Fruit fly (Drosophila melanogaster) whole organism, embryonic: Measurements from ENCODE around the gene Atg8b.
A peak's percentile ranks its signal among the peaks of the same experiment; 100 is the strongest.

Experiments
- Blimp-1 ChIP-seq: fragments of 200-800 bp; sonication (Bioruptor generic); optimal IDR thresholded peaks from 3 replicates; lab custom pipeline; 2018; ENCODE audit warnings: missing biosample characterization, missing genetic modification characterization, mild to moderate bottlenecking, moderate library complexity, missing genetic modification reagents
- CG10321 ChIP-seq: fragments of 200-800 bp; sonication (Bioruptor generic); IDR thresholded peaks from 2 replicates; pipeline ENCODE4 v1.3.6; 2022; ENCODE audit warnings: missing biosample characterization, missing genetic modification characterization
- CG10431 ChIP-seq: fragments of 200-800 bp; sonication (Bioruptor generic); optimal IDR thresholded peaks from 3 replicates; lab custom pipeline; 2018; ENCODE audit warnings: missing biosample characterization, mild to moderate bottlenecking, missing genetic modification characterization
- CG10979 ChIP-seq: fragments of 200-800 bp; sonication (Bioruptor generic); optimal IDR thresholded peaks from 2 replicates; lab custom pipeline; 2018; ENCODE audit warnings: missing biosample characterization, mild to moderate bottlenecking, missing genetic modification characterization, moderate library complexity
- CG12659 ChIP-seq: fragments of 200-800 bp; sonication (Bioruptor generic); optimal IDR thresholded peaks from 3 replicates; lab custom pipeline; 2017; ENCODE audit warnings: mild to moderate bottlenecking, missing biosample characterization, missing genetic modification reagents, missing genetic modification characterization
- CG14710 ChIP-seq: fragments of 200-800 bp; sonication (Bioruptor generic); optimal IDR thresholded peaks from 3 replicates; lab custom pipeline; 2019; ENCODE audit warnings: missing biosample characterization, mild to moderate bottlenecking, missing genetic modification characterization, moderate library complexity
- CG1647 ChIP-seq: fragments of 200-800 bp; sonication (Bioruptor generic); optimal IDR thresholded peaks from 3 replicates; lab custom pipeline; 2016; ENCODE audit warnings: missing biosample characterization, missing genetic modification characterization
- CG2116 ChIP-seq: fragments of 200-800 bp; sonication (Bioruptor generic); optimal IDR thresholded peaks from 3 replicates; lab custom pipeline; 2018; ENCODE audit warnings: missing biosample characterization, mild to moderate bottlenecking, missing genetic modification characterization
- CG2678 ChIP-seq: fragments of 200-800 bp; sonication (Bioruptor generic); optimal IDR thresholded peaks from 3 replicates; lab custom pipeline; 2019; ENCODE audit warnings: missing biosample characterization, mild to moderate bottlenecking, missing genetic modification characterization, moderate library complexity
- CG32767 ChIP-seq: fragments of 200-800 bp; sonication (Bioruptor generic); IDR thresholded peaks from 2 replicates; pipeline ENCODE4 v1.3.6; 2022; ENCODE audit warnings: missing biosample characterization, missing genetic modification characterization
- CG8281 ChIP-seq: fragments of 200-800 bp; sonication (Bioruptor generic); optimal IDR thresholded peaks from 2 replicates; lab custom pipeline; 2018; ENCODE audit warnings: missing biosample characterization, mild to moderate bottlenecking, missing genetic modification characterization, moderate library complexity
- CG8478 ChIP-seq: fragments of >200 bp; optimal IDR thresholded peaks from 2 replicates; lab custom pipeline; 2018
- CG8924 ChIP-seq: fragments of 200-800 bp; optimal IDR thresholded peaks from 3 replicates; lab custom pipeline; 2019; ENCODE audit warnings: missing biosample characterization, mild to moderate bottlenecking, missing genetic modification characterization, moderate library complexity
- CG9876 ChIP-seq: fragments of 200-800 bp; sonication (Bioruptor generic); optimal IDR thresholded peaks from 2 replicates; lab custom pipeline; 2016; ENCODE audit warnings: missing biosample characterization, missing genetic modification characterization
- Camta ChIP-seq: fragments of 200-800 bp; sonication (Bioruptor generic); optimal IDR thresholded peaks from 2 replicates; lab custom pipeline; 2016; ENCODE audit warnings: missing biosample characterization, missing genetic modification characterization
- Dp ChIP-seq: fragments of 200-800 bp; sonication (Bioruptor generic); optimal IDR thresholded peaks from 2 replicates; lab custom pipeline; 2018; ENCODE audit warnings: missing biosample characterization, mild to moderate bottlenecking, missing genetic modification characterization, moderate library complexity
- Ets65A ChIP-seq: fragments of 200-800 bp; sonication (Bioruptor generic); peaks from one replicate; lab custom pipeline; 2016; ENCODE audit warnings: missing biosample characterization, missing genetic modification characterization
- Gug ChIP-seq: fragments of 200-800 bp; sonication (Bioruptor generic); IDR thresholded peaks from 4 replicates; pipeline ENCODE4 v1.3.6; 2022; ENCODE audit warnings: missing biosample characterization, missing genetic modification characterization
- H15 ChIP-seq: fragments of 200-800 bp; sonication (Bioruptor generic); IDR thresholded peaks from 3 replicates; pipeline ENCODE4 v1.3.6; 2022; ENCODE audit warnings: missing biosample characterization, missing genetic modification characterization
- HLH4C ChIP-seq: fragments of 200-800 bp; sonication (Bioruptor generic); IDR thresholded peaks from 3 replicates; pipeline ENCODE4 v1.3.6; 2022; ENCODE audit warnings: missing biosample characterization, missing genetic modification characterization; ENCODE audit not compliant: partially characterized antibody
- Hmx ChIP-seq: fragments of 200-800 bp; sonication (Bioruptor generic); optimal IDR thresholded peaks from 2 replicates; lab custom pipeline; 2016; ENCODE audit warnings: missing biosample characterization, missing genetic modification characterization
- Hsf ChIP-seq: fragments of 200-800 bp; sonication (Bioruptor generic); optimal IDR thresholded peaks from 3 replicates; lab custom pipeline; 2016; ENCODE audit warnings: missing biosample characterization, missing genetic modification characterization
- MESR4 ChIP-seq: fragments of 200-800 bp; sonication (Bioruptor generic); optimal IDR thresholded peaks from 2 replicates; lab custom pipeline; 2018; ENCODE audit warnings: missing biosample characterization, mild to moderate bottlenecking, missing genetic modification characterization, moderate library complexity
- Myb ChIP-seq: fragments of 200-800 bp; sonication (Bioruptor generic); optimal IDR thresholded peaks from 2 replicates; lab custom pipeline; 2016; ENCODE audit warnings: missing biosample characterization, missing genetic modification characterization
- Nf-YA ChIP-seq: fragments of 200-800 bp; sonication (Bioruptor generic); IDR thresholded peaks from 2 replicates; pipeline ENCODE4 v1.3.6; 2022; ENCODE audit warnings: missing biosample characterization, missing genetic modification characterization
- Rfx ChIP-seq: fragments of 200-800 bp; sonication (Bioruptor generic); IDR thresholded peaks from 2 replicates; pipeline ENCODE4 v1.3.6; 2022; ENCODE audit warnings: missing biosample characterization, missing genetic modification characterization
- TFAM ChIP-seq: fragments of 200-800 bp; sonication (Bioruptor generic); optimal IDR thresholded peaks from 2 replicates; lab custom pipeline; 2017; ENCODE audit warnings: missing biosample characterization, missing genetic modification characterization, inconsistent platforms
- Tbp ChIP-seq: fragments of >200 bp; optimal IDR thresholded peaks from 2 replicates; lab custom pipeline; 2018; ENCODE audit warnings: missing biosample characterization, missing genetic modification characterization
- Xbp1 ChIP-seq: fragments of 200-800 bp; sonication (Bioruptor generic); optimal IDR thresholded peaks from 3 replicates; lab custom pipeline; 2016; ENCODE audit warnings: missing biosample characterization, mild to moderate bottlenecking, missing genetic modification characterization
- abd-A ChIP-seq: fragments of 200-800 bp; sonication (Bioruptor generic); optimal IDR thresholded peaks from 3 replicates; lab custom pipeline; 2019; ENCODE audit warnings: missing biosample characterization, mild to moderate bottlenecking, missing genetic modification characterization, moderate library complexity
- aop ChIP-seq: fragments of 200-800 bp; sonication (Bioruptor generic); IDR thresholded peaks from 2 replicates; pipeline ENCODE4 v1.3.6; 2022; ENCODE audit warnings: missing biosample characterization, missing genetic modification characterization
- bowl ChIP-seq: fragments of 200-800 bp; sonication (Bioruptor generic); IDR thresholded peaks from 2 replicates; pipeline ENCODE4 v1.3.6; 2022; ENCODE audit warnings: missing biosample characterization, missing genetic modification characterization
- bsh ChIP-seq, 2 experiments: fragments of 200-800 bp; sonication (Bioruptor generic); optimal IDR thresholded peaks; 2 replicates each; lab custom pipeline; 2017 to 2018; ENCODE audit warnings: mild to moderate bottlenecking in 2 of 2, missing biosample characterization in 2 of 2, missing genetic modification characterization in 2 of 2, moderate library complexity in 1 of 2
- en ChIP-seq: fragments of 200-800 bp; sonication (Bioruptor generic); optimal IDR thresholded peaks from 2 replicates; lab custom pipeline; 2016; ENCODE audit warnings: missing biosample characterization, missing genetic modification characterization
- fd102C ChIP-seq: fragments of 200-800 bp; sonication (Bioruptor generic); optimal IDR thresholded peaks from 2 replicates; lab custom pipeline; 2018; ENCODE audit warnings: missing biosample characterization, mild to moderate bottlenecking, missing genetic modification characterization, moderate library complexity
- fd3F ChIP-seq: fragments of 200-800 bp; sonication (Bioruptor generic); optimal IDR thresholded peaks from 2 replicates; lab custom pipeline; 2018; ENCODE audit warnings: missing biosample characterization, mild to moderate bottlenecking, missing genetic modification characterization, moderate library complexity
- gt ChIP-seq: fragments of 200-800 bp; sonication (Bioruptor generic); IDR thresholded peaks from 2 replicates; pipeline ENCODE4 v1.3.6; 2022; ENCODE audit warnings: missing biosample characterization, missing genetic modification characterization
- jumu ChIP-seq: fragments of 200-800 bp; sonication (Bioruptor generic); optimal IDR thresholded peaks from 3 replicates; lab custom pipeline; 2016; ENCODE audit warnings: missing biosample characterization, missing genetic modification characterization
- ken ChIP-seq: fragments of 200-800 bp; sonication (Bioruptor generic); IDR thresholded peaks from 3 replicates; pipeline ENCODE4 v1.3.6; 2022; ENCODE audit warnings: missing biosample characterization, missing genetic modification characterization
- kni ChIP-seq: fragments of 200-800 bp; sonication (Bioruptor generic); optimal IDR thresholded peaks from 3 replicates; lab custom pipeline; 2017; ENCODE audit warnings: mild to moderate bottlenecking, missing biosample characterization, missing genetic modification reagents, missing genetic modification characterization
- lab ChIP-seq: fragments of 200-800 bp; sonication (Bioruptor generic); optimal IDR thresholded peaks from 3 replicates; lab custom pipeline; 2017; ENCODE audit warnings: missing biosample characterization, missing genetic modification characterization, mild to moderate bottlenecking, moderate library complexity, missing genetic modification reagents
- lola ChIP-seq, 3 experiments: fragments of >200 bp in 2 of 3; fragments of 200-800 bp in 1 of 3; sonication (Bioruptor generic) in 1 of 3; optimal IDR thresholded peaks; 2 replicates each; lab custom pipeline; 2017 to 2019; ENCODE audit warnings: missing biosample characterization in 3 of 3, missing genetic modification characterization in 3 of 3, mild to moderate bottlenecking in 1 of 3, moderate library complexity in 1 of 3
- nmo ChIP-seq: fragments of 200-800 bp; sonication (Bioruptor generic); optimal IDR thresholded peaks from 2 replicates; lab custom pipeline; 2018; ENCODE audit warnings: missing biosample characterization, mild to moderate bottlenecking, missing genetic modification characterization, moderate library complexity
- odd ChIP-seq: fragments of 200-800 bp; sonication (Bioruptor generic); optimal IDR thresholded peaks from 2 replicates; lab custom pipeline; 2017; ENCODE audit warnings: missing biosample characterization, mild to moderate bottlenecking, missing genetic modification characterization
- p53 ChIP-seq: fragments of 200-800 bp; sonication (Bioruptor generic); optimal IDR thresholded peaks from 2 replicates; lab custom pipeline; 2016; ENCODE audit warnings: missing biosample characterization, missing genetic modification characterization
- peb ChIP-seq: fragments of 200-800 bp; sonication (Bioruptor generic); IDR thresholded peaks from 2 replicates; pipeline ENCODE4 v1.3.6; 2022; ENCODE audit warnings: missing biosample characterization, missing genetic modification characterization
- pho ChIP-seq: fragments of 200-800 bp; sonication (Bioruptor generic); optimal IDR thresholded peaks from 2 replicates; lab custom pipeline; 2016; ENCODE audit warnings: missing biosample characterization, missing genetic modification characterization
- ro ChIP-seq: fragments of 200-800 bp; sonication (Bioruptor generic); IDR thresholded peaks from 2 replicates; pipeline ENCODE4 v1.3.6; 2022; ENCODE audit warnings: missing biosample characterization, missing genetic modification characterization
- sug ChIP-seq: fragments of 200-800 bp; optimal IDR thresholded peaks from 2 replicates; lab custom pipeline; 2019; ENCODE audit warnings: missing biosample characterization, mild to moderate bottlenecking, missing genetic modification characterization, moderate library complexity
- trem ChIP-seq: fragments of 200-800 bp; optimal IDR thresholded peaks from 3 replicates; lab custom pipeline; 2019; ENCODE audit warnings: missing biosample characterization, mild to moderate bottlenecking, missing genetic modification characterization, moderate library complexity
- wdn ChIP-seq: fragments of 200-800 bp; sonication (Bioruptor generic); IDR thresholded peaks from 2 replicates; pipeline ENCODE4 v1.3.6; 2022; ENCODE audit warnings: missing biosample characterization, missing genetic modification characterization

Gene Atg8b

DNA sequence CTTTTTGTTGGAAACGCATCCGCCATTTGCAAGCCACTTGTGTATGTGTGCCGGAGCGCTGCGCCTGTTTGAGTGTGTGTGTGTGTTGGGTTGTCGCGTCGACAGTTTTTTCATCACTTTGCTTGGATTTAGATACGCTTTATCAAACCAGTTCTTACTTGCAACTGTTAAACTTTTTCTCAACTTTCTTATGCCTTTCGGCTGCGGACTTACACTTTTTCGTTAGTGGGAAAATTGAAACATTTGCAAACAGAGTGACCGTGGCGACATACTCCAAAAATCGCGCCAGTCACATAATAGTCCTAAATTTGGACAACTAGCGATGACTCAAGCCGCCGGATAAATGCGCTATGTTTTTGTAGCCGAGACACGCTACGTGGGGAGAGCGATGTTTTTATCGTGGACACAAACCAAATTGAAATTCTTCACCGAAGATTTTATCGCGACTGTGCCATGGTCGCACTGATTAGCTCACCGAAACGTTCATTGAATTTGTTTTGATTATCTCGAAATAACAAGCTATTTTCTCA is 42.6 kb downstream of the Atg8b start, which contains the start of the genes alt and CG7655 (continued):
- TF ChIP-seq CG1647 (GFP tag; lab: Kevin White, UChicago) (no peak), aop (GFP tag; lab: Robert Waterston, UW) (no peak), wdn (GFP tag; lab: Robert Waterston, UW) (no peak), abd-A (no peak), CG32767 (GFP tag; lab: Robert Waterston, UW) (no peak), Gug (no peak), CG8281 (tag; lab: Kevin White, UChicago) (no peak), CG2116 (GFP tag; lab: Kevin White, UChicago) (peak; percentile 66), Myb (peak; percentile 88), CG12659 (GFP tag; lab: Kevin White, UChicago) (peak; percentile 88), lola (GFP tag; optimal IDR thresholded peaks at IDR 0.05; lab: Kevin White, UChicago) (no peak), Rfx (GFP tag; lab: Robert Waterston, UW) (no peak), Tbp (GFP tag; lab: Kevin White, UChicago) (no peak), ken (no peak), CG2678 (no peak), sug (tag; lab: Kevin White, UChicago) (peak; percentile 46), Blimp-1 (no peak), lab (no peak), ro (GFP tag; lab: Robert Waterston, UW) (no peak), MESR4 (GFP tag; lab: Kevin White, UChicago) (peak; percentile 92), H15 (GFP tag; lab: Robert Waterston, UW) (no peak), kni (GFP tag; lab: Kevin White, UChicago) (no peak), peb (no peak), fd102C (no peak), CG10979 (no peak), CG10321 (no peak), nmo (GFP tag; lab: Kevin White, UChicago) (peak; percentile 73), TFAM (no peak), fd3F (GFP tag; lab: Kevin White, UChicago) (no peak), CG10431 (GFP tag; lab: Kevin White, UChicago) (peak; percentile 29), p53 (peak; percentile 74), Dp (GFP tag; lab: Kevin White, UChicago) (peak; percentile 69), bowl (GFP tag; lab: Robert Waterston, UW) (no peak), jumu (GFP tag; lab: Kevin White, UChicago) (peak; percentile 62), CG9876 (peak; percentile 9), Camta (GFP tag; lab: Kevin White, UChicago) (no peak), CG14710 (tag; lab: Kevin White, UChicago) (peak; percentile 76), en (GFP tag; lab: Kevin White, UChicago) (no peak), Hmx (no peak), odd (GFP tag; lab: Kevin White, UChicago) (no peak), Ets65A (peak; percentile 75), pho (peak; percentile 44), trem (tag; lab: Kevin White, UChicago) (peak; percentile 82), HLH4C (GFP tag; lab: Robert Waterston, UW) (no peak), CG8924 (peak; percentile 66), Xbp1 (GFP tag; lab: Kevin White, UChicago) (peak; percentile 43), gt (GFP tag; lab: Robert Waterston, UW) (no peak), Hsf (GFP tag; lab: Kevin White, UChicago) (no peak), bsh (GFP tag; optimal IDR thresholded peaks at IDR 0.05; lab: Kevin White, UChicago) (peak in 1 of 2 experiments; percentile 26), Nf-YA (GFP tag; lab: Robert Waterston, UW) (no peak), CG8478 (no peak)
